Worm (Caenorhabditis elegans) whole organism, early embryonic: Measurements from ENCODE around the gene R148.5.

ENCODE experiments used
- B0310.2 ChIP-seq: sonication (generic microtip); optimal IDR thresholded peaks from 2 replicates; lab custom pipeline; 2016; ENCODE audit warnings: mild to moderate bottlenecking, missing genetic modification characterization, missing compliant biosample characterization
- F13C5.2 ChIP-seq: sonication (generic microtip); optimal IDR thresholded peaks from 2 replicates; lab custom pipeline; 2017; ENCODE audit warnings: mild to moderate bottlenecking, missing genetic modification characterization, inconsistent platforms, missing compliant biosample characterization
- aly-1 ChIP-seq: sonication (generic microtip); optimal IDR thresholded peaks from 2 replicates; lab custom pipeline; 2016; ENCODE audit warnings: missing genetic modification characterization, missing compliant biosample characterization
- ama-1 ChIP-seq: fragments of 150-350 bp; optimal IDR thresholded peaks from 2 replicates; lab custom pipeline; 2014
- ceh-13 ChIP-seq: fragments of 200-800 bp; sonication (Bioruptor generic); optimal IDR thresholded peaks from 2 replicates; lab custom pipeline; 2018; ENCODE audit warnings: mild to moderate bottlenecking, missing genetic modification characterization, missing compliant biosample characterization
- flt-1 ChIP-seq: fragments of 200-800 bp; sonication (Bioruptor generic); IDR thresholded peaks from 2 replicates; pipeline ENCODE4 v1.3.6; 2022; ENCODE audit warnings: missing genetic modification characterization, missing compliant biosample characterization
- hmbx-1 ChIP-seq: sonication (generic microtip); optimal IDR thresholded peaks from 2 replicates; lab custom pipeline; 2016; ENCODE audit warnings: mild to moderate bottlenecking, missing genetic modification characterization, missing compliant biosample characterization
- hmg-4 ChIP-seq: fragments of 200-800 bp; sonication (Bioruptor generic); optimal IDR thresholded peaks from 2 replicates; lab custom pipeline; 2018; ENCODE audit warnings: mild to moderate bottlenecking, missing genetic modification characterization, missing compliant biosample characterization
- pes-1 ChIP-seq: fragments of 200-800 bp; sonication (Bioruptor generic); IDR thresholded peaks from 2 replicates; pipeline ENCODE4 v1.3.6; 2022; ENCODE audit warnings: missing genetic modification reagents, missing genetic modification characterization, missing compliant biosample characterization
- scrt-1 ChIP-seq: fragments of 200-800 bp; sonication (Bioruptor generic); IDR thresholded peaks from 2 replicates; pipeline ENCODE4 v1.3.6; 2022; ENCODE audit warnings: missing genetic modification characterization, missing compliant biosample characterization
- sea-1 ChIP-seq: fragments of 200-800 bp; sonication (Bioruptor generic); conservative IDR thresholded peaks from 2 replicates; pipeline ENCODE4 v1.3.6; 2022; ENCODE audit warnings: missing genetic modification characterization, missing compliant biosample characterization
- tbx-37 ChIP-seq: fragments of 200-800 bp; sonication (Bioruptor generic); conservative IDR thresholded peaks from 2 replicates; pipeline ENCODE4 v1.3.6; 2022; ENCODE audit warnings: missing genetic modification reagents, missing genetic modification characterization, missing compliant biosample characterization

DNA sequence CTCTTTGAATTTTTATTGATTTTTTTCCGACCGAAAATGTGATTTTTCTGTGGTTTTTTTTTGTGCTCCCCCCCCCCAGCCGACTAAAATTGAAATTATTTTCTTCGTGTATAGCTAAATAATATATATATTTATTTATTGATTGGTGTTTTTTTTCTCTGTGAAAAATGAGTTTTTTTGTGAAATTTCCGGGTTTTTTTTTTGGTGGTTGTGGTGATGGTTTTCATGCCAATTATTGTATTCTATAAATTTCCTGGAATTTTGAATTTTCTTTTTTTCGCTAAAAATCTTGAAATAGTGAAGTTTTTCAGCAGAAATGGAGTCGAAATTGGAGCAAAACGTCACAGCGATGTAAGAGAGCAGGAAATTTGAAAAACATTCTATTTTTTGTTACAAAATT lies 17.9 kb downstream of the R148.5 start, which contains the start of gene lmtr-5:
- TF ChIP-seq ama-1 (lab: Kevin White, UChicago) (no peak), scrt-1 (GFP tag; lab: Robert Waterston, UW) (no peak), hmg-4 (no peak), pes-1 (GFP tag; lab: Robert Waterston, UW) (no peak), B0310.2 (tag; lab: Kevin White, UChicago) (no peak), ceh-13 (GFP tag; lab: Kevin White, UChicago) (no peak), tbx-37 (GFP tag; lab: Robert Waterston, UW) (no peak), F13C5.2 (tag; lab: Kevin White, UChicago) (no peak), aly-1 (tag; lab: Kevin White, UChicago) (no peak), flt-1 (GFP tag; lab: Robert Waterston, UW) (no peak), sea-1 (GFP tag; lab: Robert Waterston, UW) (no peak), hmbx-1 (tag; lab: Kevin White, UChicago) (no peak)
